Fruit fly (Drosophila melanogaster) whole organism, embryonic: Measurements from ENCODE around the gene CG6149.

Experiments used
- CG1233 ChIP-seq: fragments of 200-800 bp; sonication (Bioruptor generic); optimal IDR thresholded peaks from 4 replicates; lab custom pipeline; 2018; ENCODE audit warnings: missing biosample characterization, mild to moderate bottlenecking, missing genetic modification characterization
- CG17612 ChIP-seq: fragments of 200-800 bp; sonication (Bioruptor generic); IDR thresholded peaks from 2 replicates; pipeline ENCODE4 v1.3.6; 2022; ENCODE audit warnings: missing biosample characterization, missing genetic modification characterization
- CG17802 ChIP-seq: fragments of 200-800 bp; sonication (Bioruptor generic); optimal IDR thresholded peaks from 2 replicates; lab custom pipeline; 2018; ENCODE audit warnings: missing biosample characterization, mild to moderate bottlenecking, missing genetic modification characterization, moderate library complexity
- CG4282 ChIP-seq: fragments of 200-800 bp; sonication (Bioruptor generic); optimal IDR thresholded peaks from 2 replicates; lab custom pipeline; 2016; ENCODE audit warnings: missing biosample characterization, missing genetic modification characterization
- Deaf1 ChIP-seq: fragments of 200-800 bp; optimal IDR thresholded peaks from 3 replicates; lab custom pipeline; 2019; ENCODE audit warnings: missing biosample characterization, mild to moderate bottlenecking, missing genetic modification characterization, moderate library complexity
- HLH4C ChIP-seq: fragments of 200-800 bp; sonication (Bioruptor generic); IDR thresholded peaks from 3 replicates; pipeline ENCODE4 v1.3.6; 2022; ENCODE audit warnings: missing biosample characterization, missing genetic modification characterization; ENCODE audit not compliant: partially characterized antibody
- amos ChIP-seq: fragments of 200-800 bp; sonication (Bioruptor generic); IDR thresholded peaks from 2 replicates; pipeline ENCODE4 v1.3.6; 2022; ENCODE audit warnings: missing biosample characterization, missing genetic modification characterization; ENCODE audit not compliant: partially characterized antibody
- fru ChIP-seq: fragments of >200 bp; optimal IDR thresholded peaks from 2 replicates; lab custom pipeline; 2017
- ftz-f1 ChIP-seq: fragments of 200-800 bp; sonication (Bioruptor generic); optimal IDR thresholded peaks from 2 replicates; lab custom pipeline; 2016; ENCODE audit warnings: missing biosample characterization, missing genetic modification characterization
- gt ChIP-seq: fragments of 200-800 bp; sonication (Bioruptor generic); IDR thresholded peaks from 2 replicates; pipeline ENCODE4 v1.3.6; 2022; ENCODE audit warnings: missing biosample characterization, missing genetic modification characterization
- mirr ChIP-seq: fragments of 200-800 bp; sonication (Bioruptor generic); optimal IDR thresholded peaks from 3 replicates; lab custom pipeline; 2018; ENCODE audit warnings: missing biosample characterization, mild to moderate bottlenecking, missing genetic modification characterization
- slbo ChIP-seq: fragments of 200-800 bp; sonication (Bioruptor generic); IDR thresholded peaks from 2 replicates; pipeline ENCODE4 v1.3.6; 2022; ENCODE audit warnings: missing biosample characterization, missing genetic modification characterization
- tin ChIP-seq: fragments of 200-800 bp; sonication (Bioruptor generic); optimal IDR thresholded peaks from 3 replicates; lab custom pipeline; 2016; ENCODE audit warnings: missing biosample characterization, missing genetic modification characterization

DNA sequence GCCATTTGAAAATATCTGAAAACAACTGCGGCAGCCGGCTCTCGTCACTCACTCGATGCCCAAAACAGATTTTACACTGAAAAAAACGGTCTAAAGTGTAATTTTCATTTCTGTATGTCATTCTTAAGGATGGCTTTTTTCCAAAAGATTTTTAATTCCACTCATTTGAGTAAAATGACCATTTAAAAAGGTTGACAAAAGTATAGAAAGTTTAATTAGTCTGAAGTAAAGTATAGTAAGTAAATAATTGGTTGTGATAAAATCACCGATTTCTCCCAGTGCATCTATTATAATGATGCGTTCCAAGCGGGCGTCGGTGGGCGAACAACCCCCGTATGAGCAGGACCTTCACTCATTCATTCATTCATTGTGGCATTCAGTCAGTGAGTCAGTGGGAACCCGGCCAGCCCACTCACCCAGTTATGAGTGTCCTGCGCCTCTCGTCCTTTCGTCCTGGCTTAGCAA lies 12.9 kb downstream of the CG6149 start:
- TF ChIP-seq gt (GFP tag; lab: Robert Waterston, UW) (peak; percentile 70; the same call in 1 of the 2 replicates), tin (GFP tag; lab: Kevin White, UChicago) (peak; percentile 75), CG4282 (GFP tag; lab: Kevin White, UChicago) (no peak), fru (lab: Kevin White, UChicago) (no peak), ftz-f1 (GFP tag; lab: Kevin White, UChicago) (no peak), Deaf1 (tag; lab: Kevin White, UChicago) (no peak), CG1233 (GFP tag; lab: Kevin White, UChicago) (peak; percentile 76), mirr (no peak), amos (GFP tag; lab: Robert Waterston, UW) (no peak), HLH4C (no peak), slbo (peak; percentile 67), CG17802 (peak; percentile 33), CG17612 (peak; percentile 26; the same call in 1 of the 2 replicates)
